Worm (Caenorhabditis elegans): ENCODE data around the gene C16A3.5.

C16A3.5 gene

ce11 chrIII:6344737-6345136, 35.8 kb upstream of the C16A3.5 start:
- TF ChIP-seq unc-55 (GFP tag; optimal IDR thresholded peaks at IDR 0.05) (peak; percentile 57), nhr-232 (tag; optimal IDR thresholded peaks at IDR 0.05) (no peak), dmd-4 (tag; optimal IDR thresholded peaks at IDR 0.05; ENCODE audit: borderline replicate concordance) (no peak), elt-2 (tag; optimal IDR thresholded peaks at IDR 0.05) (peak; percentile 46), fkh-10 (GFP tag; optimal IDR thresholded peaks at IDR 0.05) (peak; percentile 33), dve-1 (tag; optimal IDR thresholded peaks at IDR 0.05) (peak; percentile 70), Y22D7AL.16 (tag; optimal IDR thresholded peaks at IDR 0.05) (no peak), ceh-18 (tag; optimal IDR thresholded peaks at IDR 0.05) (peak; percentile 68), pros-1 (tag; optimal IDR thresholded peaks at IDR 0.05) (peak; percentile 13), npax-4 (tag; optimal IDR thresholded peaks at IDR 0.05) (no peak), C08G9.2 (tag; optimal IDR thresholded peaks at IDR 0.05) (peak; percentile 29), ceh-48 (tag; optimal IDR thresholded peaks at IDR 0.05) (peak; percentile 16), pag-3 (tag; optimal IDR thresholded peaks at IDR 0.05; ENCODE audit: borderline replicate concordance) (no peak), ref-2 (tag; optimal IDR thresholded peaks at IDR 0.05) (peak; percentile 58), ceh-6 (GFP tag; optimal IDR thresholded peaks at IDR 0.05) (no peak), pax-1 (tag; optimal IDR thresholded peaks at IDR 0.05) (peak; percentile 73), pat-9 (tag; optimal IDR thresholded peaks at IDR 0.05) (peak; percentile 81), ceh-31 (tag; optimal IDR thresholded peaks at IDR 0.05) (peak; percentile 46), F13H6.1 (tag; optimal IDR thresholded peaks at IDR 0.05) (peak; percentile 38), unc-42 (tag; optimal IDR thresholded peaks at IDR 0.05) (peak; percentile 25), nfya-1 (tag; optimal IDR thresholded peaks at IDR 0.05) (peak; percentile 81), tbx-2 (tag; optimal IDR thresholded peaks at IDR 0.05) (peak; percentile 74), K09A11.1 (tag; optimal IDR thresholded peaks at IDR 0.05; ENCODE audit: insufficient read depth) (peak; percentile 25), hlh-30 (tag; optimal IDR thresholded peaks at IDR 0.05; ENCODE audit: insufficient read depth) (peak; percentile 41), ceh-30 (tag; optimal IDR thresholded peaks at IDR 0.05) (peak; percentile 30), T23F11.4 (GFP tag; optimal IDR thresholded peaks at IDR 0.05) (no peak), ceh-34 (tag; optimal IDR thresholded peaks at IDR 0.05) (peak; percentile 63)

- TF ChIP-seq elt-2 (tag; optimal IDR thresholded peaks at IDR 0.05) (peak; percentile 6), tbx-2 (tag; optimal IDR thresholded peaks at IDR 0.05) (no peak)
Measured at ce11 chrIII:6345968-6346498, 34.5 kb upstream of the C16A3.5 start, which contains the start of the genes trmt-10C.2 and C56G2.22. Gene trmt-10C.2, plus strand, starts transcription at chrIII:6346281. Gene C56G2.22, plus strand, starts transcription at chrIII:6346448.

- TF ChIP-seq rnt-1 (tag; optimal IDR thresholded peaks at IDR 0.05), result no peak
- no peak for TF ChIP-seq ttx-3 (tag; optimal IDR thresholded peaks at IDR 0.05)
- no peak for TF ChIP-seq zip-5 (tag; optimal IDR thresholded peaks at IDR 0.05)
- no peak for TF ChIP-seq pha-4 (tag; optimal IDR thresholded peaks at IDR 0.05)
- no peak for TF ChIP-seq eyg-1 (tag; optimal IDR thresholded peaks at IDR 0.05)
- TF ChIP-seq madf-2 (tag; optimal IDR thresholded peaks at IDR 0.05), result no peak
- no peak for TF ChIP-seq nfya-1 (tag; optimal IDR thresholded peaks at IDR 0.05)
- no peak for TF ChIP-seq ceh-18 (tag; optimal IDR thresholded peaks at IDR 0.05)
- no peak for TF ChIP-seq ceh-31 (tag; optimal IDR thresholded peaks at IDR 0.05)
- TF ChIP-seq nhr-232 (tag; optimal IDR thresholded peaks at IDR 0.05), result no peak
- no peak for TF ChIP-seq Y22D7AL.16 (tag; optimal IDR thresholded peaks at IDR 0.05)
- TF ChIP-seq mec-3 (tag; optimal IDR thresholded peaks at IDR 0.05; ENCODE audit: borderline replicate concordance), result no peak
- TF ChIP-seq hlh-30 (tag; optimal IDR thresholded peaks at IDR 0.05; ENCODE audit: insufficient read depth), result no peak
- TF ChIP-seq ref-2 (tag; optimal IDR thresholded peaks at IDR 0.05), result no peak
- TF ChIP-seq ama-1 (optimal IDR thresholded peaks at IDR 0.05), result no peak
- TF ChIP-seq unc-86 (tag; optimal IDR thresholded peaks at IDR 0.05), result no peak
- TF ChIP-seq hlh-6 (tag; optimal IDR thresholded peaks at IDR 0.05), result no peak
- no peak for TF ChIP-seq ceh-48 (tag; optimal IDR thresholded peaks at IDR 0.05)
Measured at ce11 chrIII:6348578-6348977, 32.0 kb upstream of the C16A3.5 start.

ce11 chrIII:6350424-6350823, 30.1 kb upstream of the C16A3.5 start:
- no peak for TF ChIP-seq hlh-15 (tag; optimal IDR thresholded peaks at IDR 0.05)
- TF ChIP-seq unc-42 (tag; optimal IDR thresholded peaks at IDR 0.05), result peak; percentile 58

Measured in whole organism, late embryonic.